Fruit fly (Drosophila melanogaster): ENCODE results near the gene Dus1.

Dus1 gene

DNA sequence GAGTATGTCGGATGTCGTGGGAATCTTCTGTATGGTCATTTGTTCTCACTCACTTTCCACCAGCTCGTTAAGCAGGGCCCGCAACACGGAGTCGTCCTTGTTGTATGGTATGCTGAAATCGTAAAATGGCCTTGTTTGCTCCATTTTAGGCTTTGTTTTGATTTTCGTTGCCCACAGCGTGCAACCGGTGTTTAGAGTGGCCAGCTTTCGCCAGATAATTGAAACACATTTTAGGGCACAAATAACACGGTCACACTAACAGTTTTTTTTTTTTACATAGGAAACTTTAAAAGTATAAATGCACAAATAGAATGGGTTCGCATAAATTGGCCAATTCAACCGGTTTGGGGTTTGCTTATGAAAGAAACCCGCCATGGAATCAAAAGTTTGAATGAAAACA, 19.4 kb downstream of the Dus1 start, which contains the start of gene Rpp30:
Gene Rpp30, minus strand, starts transcription at position 200 of the 400 bp plus-strand sequence.
- no peak for TF ChIP-seq noc (tag; optimal IDR thresholded peaks at IDR 0.05)

DNA sequence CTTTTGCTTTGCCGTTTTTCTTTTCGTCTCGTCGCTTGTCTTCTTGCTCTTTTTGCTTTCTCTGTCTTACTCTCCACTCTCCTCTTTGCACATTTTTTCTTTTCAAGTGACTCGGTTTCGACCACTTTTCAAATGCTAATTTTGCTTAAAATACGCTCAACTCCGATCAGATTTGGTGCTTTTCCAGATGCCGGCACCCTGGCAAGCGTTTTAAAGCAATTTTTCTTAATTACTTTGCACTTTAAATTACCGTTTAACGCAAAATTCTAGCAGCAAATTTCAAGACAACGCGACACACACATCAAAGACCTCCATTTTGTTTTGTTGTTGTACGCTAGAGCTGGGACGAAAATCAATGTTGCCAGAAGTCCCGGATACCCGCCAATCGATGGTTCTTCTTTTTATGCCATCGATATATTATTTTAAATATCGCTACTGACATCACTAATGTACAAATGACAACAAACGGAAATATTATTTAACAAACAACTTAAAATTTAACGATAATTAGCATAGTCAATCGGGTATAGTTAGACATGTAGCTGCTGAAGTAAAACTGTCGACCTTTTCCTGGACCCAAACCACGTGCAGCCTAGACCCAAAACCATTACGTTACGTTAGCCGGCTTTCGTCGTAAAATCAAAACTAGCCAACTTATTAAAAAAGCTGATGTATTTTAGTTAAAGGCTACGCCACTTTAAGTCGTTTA, 20.9 kb downstream of the Dus1 start, which contains the start of gene kis:
Gene kis, minus strand, starts transcription at position 317 of the 709 bp plus-strand sequence.
- peak; percentile 24 for TF ChIP-seq noc (tag; optimal IDR thresholded peaks at IDR 0.05)

DNA sequence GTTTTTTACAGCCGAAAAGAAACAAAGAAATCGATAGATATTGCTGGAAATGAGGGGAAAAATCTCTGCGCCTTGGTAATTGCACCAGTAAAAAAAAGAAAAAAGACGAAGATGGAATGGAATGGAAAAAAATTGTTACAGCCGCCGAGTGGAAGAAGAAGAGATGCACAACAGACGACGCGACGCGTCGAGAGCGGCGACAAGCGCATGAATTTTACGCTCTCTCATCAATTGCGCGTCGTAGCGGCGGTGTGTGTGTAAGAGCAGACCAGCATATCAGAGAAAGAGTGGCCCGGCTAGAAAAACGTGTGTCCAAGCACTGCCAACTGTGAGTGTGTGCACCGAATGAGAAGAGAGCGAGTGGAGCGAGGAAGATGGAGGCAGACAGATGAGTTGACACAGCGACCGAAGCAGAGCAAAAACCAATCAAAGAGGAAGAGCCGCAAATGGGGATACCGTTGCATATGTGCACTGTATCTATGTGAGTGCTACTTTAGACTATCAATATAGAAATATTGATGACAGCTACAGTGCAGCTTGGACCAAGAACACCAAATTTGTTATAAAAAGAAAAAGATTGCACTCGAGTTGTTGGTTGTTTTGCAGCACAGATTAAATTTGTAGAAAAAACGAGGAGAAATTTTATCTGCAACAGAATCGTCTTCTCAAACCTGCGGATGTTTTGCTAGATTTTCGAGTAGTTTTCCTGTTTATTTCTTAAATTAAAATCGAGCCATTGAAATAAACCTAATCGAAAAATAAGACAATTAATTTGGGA, 22.3 kb downstream of the Dus1 start:
- TF ChIP-seq noc (tag; optimal IDR thresholded peaks at IDR 0.05): no peak

DNA sequence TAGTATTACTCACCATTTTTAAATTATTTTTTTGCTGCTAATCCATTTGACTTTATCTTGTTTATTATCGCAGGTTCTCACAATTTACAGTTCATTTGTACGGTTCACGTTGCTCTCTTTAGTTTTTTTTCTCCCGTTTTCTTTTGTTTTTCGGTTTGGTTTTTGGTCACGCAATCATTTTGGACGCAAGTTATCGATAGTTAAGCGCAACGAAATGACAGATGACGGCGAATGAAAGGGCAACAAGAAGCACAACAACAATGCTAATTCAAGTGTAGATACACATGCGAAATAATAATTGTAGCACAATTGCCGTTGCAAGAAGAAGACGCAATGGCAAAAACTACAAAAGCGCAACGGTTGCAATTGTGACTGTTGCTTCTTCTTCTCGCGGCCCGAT, 23.0 kb downstream of the Dus1 start:
- TF ChIP-seq noc (tag; optimal IDR thresholded peaks at IDR 0.05): no peak

DNA sequence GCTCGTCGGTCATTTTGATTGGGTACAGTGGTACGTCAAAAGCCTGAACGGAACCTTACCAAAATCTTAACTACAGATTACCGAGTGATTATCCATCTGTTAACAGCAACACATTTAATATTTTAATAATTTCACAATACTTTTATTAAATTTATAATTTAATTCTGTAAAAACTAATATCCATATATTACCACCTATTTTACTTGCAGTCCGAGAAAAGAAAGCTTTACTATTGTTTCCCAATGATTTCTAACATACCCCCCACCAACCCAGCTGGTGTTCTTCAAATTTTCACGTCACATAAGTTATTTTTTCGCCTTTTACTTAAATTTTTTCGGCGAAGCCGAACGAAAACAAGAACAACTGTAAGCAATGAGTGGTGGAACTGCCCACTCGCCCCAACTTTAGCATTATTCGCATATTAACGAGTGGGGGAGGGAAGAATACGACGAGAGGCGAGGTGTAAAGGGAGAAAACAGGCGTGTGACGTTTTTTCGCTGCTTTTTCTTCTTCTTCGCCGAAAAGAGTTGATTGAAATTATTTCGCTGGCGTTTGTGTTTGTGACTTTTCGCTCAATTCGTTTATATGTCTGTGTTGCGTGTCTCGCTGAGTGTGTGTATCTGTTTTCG, 23.6 kb downstream of the Dus1 start:
- peak; percentile 92 for TF ChIP-seq noc (tag; optimal IDR thresholded peaks at IDR 0.05)

DNA sequence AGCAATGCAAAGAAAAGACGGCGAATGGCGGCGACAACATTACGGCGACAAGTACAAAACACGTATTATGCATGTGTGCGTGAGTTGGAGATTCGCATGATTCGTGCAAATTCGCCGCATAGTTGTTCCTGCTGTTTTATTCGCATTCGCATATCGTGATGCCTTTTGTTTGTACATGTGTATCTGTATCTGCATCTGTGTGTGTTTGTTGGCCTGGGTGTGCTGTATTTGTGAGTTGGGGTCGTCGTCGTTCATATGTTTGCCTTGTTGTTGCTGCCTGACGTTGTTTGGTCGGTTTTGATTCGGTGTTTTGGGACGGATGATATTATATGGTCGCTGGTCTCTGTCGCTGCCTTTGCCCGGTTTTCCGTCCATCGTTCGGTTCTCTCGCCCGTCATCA, 24.1 kb downstream of the Dus1 start:
- no peak for TF ChIP-seq noc (tag; optimal IDR thresholded peaks at IDR 0.05)

DNA sequence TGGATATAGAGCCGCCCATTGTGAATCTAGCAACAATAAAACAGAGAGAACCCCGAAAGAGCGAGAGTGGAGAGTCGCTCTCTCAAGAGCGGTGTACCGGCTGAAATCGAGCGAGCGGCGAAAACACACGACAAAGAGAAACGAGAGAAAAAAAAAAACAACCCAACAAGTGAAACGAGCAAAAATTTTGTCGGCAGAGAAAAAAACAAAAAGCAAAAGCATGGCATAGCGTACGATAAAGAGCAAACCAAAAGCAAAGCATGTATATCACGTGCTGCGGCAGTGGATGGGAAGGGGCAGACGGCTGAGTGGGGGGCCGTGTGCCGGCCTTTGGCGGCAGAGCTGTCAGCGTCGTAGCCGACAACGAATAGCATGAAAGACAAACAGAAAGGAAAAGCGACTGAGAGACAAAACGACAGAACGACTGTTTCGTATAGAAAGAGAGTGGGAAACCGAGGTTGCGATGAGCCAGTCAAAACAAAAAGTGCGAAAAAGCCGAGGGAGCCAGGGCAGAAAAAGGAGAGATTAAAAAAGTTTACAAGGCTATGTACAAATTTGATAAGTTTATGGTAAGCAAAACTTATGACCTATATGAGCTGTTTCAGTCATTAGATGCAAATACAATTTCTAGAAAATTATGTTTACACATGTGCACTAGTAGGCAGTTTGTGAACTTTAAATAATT, 24.7 kb downstream of the Dus1 start:
- TF ChIP-seq noc (tag; optimal IDR thresholded peaks at IDR 0.05): peak; percentile 11

DNA sequence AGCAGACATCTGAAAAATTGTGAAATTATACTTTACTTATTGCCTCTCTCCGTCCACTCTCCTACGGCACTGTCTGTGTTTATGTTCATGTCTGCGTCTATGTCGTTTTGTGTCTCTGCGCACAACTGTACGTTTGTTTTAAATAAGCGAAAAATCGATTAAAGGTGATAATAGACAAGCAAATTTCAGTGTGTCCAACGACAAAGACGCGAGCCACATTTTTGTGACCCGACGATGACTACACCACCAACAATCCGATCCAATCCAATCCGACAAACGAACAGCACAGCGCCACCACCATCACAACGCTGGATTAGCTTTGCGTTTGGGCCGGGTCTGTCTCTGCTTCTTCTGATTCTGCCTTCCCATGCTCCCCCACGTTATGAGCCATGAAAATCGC, 27.0 kb downstream of the Dus1 start:
- no peak for TF ChIP-seq noc (tag; optimal IDR thresholded peaks at IDR 0.05)

DNA sequence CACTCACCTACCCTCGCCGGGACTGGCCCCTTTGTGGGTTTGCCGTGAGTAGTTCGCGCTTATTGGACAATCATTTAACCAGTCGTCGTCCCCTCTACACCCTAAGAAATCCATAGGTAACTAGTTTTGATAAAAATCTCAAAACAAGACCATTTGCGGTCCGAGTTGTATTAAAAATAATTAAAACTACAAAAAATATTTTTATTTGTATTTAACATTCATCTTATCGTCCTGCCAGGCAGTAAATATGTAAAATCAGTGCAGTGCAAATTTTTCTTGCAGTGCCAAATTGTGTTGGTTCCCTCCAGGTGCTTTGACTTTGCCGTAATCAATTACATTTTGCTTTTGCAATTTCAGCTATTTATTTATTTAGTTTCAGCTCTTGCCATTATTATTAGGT, 27.7 kb downstream of the Dus1 start:
- peak; percentile 39 for TF ChIP-seq noc (tag; optimal IDR thresholded peaks at IDR 0.05)

DNA sequence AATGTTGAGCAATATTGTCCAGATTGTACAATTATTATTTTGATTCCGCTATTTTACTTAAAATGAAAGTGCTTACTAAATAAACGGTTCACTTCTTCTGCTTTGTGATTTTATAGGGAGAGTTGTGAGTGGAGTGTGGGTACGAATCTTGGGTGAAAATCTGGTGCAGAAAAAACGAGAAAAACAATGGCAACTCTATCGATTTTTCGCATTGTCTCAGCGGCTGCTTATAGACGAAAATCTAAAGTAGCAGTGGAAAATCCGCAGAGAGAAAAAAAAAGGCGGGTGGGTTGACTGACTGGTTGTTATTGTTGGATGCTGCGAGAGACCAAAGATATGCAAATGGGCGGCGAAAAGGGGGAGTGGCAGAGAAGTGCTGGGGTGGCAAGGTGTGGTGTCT, 28.4 kb downstream of the Dus1 start:
- no peak for TF ChIP-seq noc (tag; optimal IDR thresholded peaks at IDR 0.05)

DNA sequence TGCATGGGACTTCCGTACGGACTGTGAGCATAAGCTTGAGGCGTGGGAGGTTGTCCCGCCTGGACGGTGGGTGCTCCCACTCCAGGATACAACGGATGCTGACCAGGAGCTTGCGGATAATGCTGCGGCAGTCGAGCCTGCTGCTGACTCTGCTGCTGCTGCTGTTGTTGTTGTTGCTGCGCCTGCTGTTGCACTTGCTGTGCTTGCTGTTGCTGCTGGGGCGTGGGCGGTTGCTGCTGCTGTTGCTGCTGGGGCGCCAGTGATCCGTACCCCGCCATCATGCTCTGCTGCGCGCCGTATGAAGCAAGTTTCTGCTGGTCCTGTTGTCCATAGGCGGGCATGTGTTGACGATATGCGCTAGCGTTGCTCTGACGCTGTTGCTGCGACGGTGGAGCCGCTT, 30.1 kb downstream of the Dus1 start:
- TF ChIP-seq noc (tag; optimal IDR thresholded peaks at IDR 0.05): no peak

DNA sequence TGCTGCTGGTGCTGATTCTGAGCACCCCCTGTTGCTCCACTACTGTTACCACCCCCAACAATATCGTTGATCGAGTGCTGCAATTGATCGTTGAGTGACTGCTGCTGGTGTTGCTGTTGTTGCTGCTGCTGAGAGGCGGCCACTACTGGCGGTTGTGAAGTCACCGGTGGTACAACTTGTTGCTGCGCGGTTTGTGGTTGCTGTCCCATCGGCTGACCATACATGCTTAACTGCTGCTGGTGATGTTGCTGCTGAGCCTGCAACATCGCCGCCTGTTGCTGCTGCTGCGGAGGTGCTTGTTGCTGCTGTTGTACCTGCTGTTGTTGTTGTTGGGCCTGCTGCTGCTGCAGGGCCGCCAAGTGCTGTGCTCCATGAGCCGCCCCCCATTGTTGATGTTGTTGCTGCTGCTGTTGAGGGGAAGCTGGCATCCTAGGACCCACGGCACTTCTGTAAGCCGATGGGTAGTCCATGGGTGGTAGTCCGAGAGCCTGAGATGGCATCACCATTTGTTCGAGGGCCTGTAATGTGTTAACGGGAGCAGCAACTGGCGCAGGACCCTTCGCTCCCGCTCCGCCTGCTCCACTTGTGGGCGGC, 31.3 kb downstream of the Dus1 start:
- TF ChIP-seq noc (tag; optimal IDR thresholded peaks at IDR 0.05): no peak

DNA sequence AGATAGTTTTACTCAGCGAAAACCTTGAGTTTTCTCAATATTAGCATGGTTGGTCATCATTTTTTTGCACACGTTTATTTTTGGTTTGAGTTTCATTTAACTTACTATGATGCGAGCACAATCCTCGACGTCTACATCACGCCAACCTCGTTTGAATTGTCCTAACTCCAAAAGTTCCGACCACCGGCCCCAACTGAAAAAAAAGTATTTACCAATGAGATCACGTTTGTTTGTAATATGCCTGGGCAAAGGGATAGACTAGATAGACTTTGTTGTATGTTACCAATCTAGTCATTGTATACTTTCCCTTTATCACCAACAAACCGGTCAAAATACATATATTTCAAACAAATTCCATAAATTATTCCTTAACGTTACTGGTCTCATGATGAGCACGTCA, 39.4 kb downstream of the Dus1 start, which contains the start of gene CG13693:
Gene CG13693, plus strand, starts transcription at position 301 of the 400 bp plus-strand sequence.
- TF ChIP-seq noc (tag; optimal IDR thresholded peaks at IDR 0.05): no peak

DNA sequence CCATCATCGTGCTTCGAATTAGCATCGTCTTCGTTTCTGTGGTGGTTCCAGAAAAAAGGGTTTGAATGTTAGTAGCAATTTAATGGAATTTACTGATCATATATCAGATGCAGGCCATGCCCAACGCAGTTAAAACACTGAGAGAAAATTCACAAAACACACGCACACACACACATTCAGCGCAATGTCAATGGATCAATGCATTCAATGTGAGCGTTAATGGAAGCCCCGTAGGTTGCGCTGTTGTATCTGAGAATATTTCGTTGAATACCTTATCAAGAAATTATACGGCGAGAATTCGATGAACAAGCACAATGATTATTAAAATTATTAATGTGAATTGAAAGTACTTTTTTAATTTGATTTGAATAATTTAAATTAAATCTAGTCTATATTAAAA, 43.3 kb downstream of the Dus1 start:
- no peak for TF ChIP-seq noc (tag; optimal IDR thresholded peaks at IDR 0.05)

DNA sequence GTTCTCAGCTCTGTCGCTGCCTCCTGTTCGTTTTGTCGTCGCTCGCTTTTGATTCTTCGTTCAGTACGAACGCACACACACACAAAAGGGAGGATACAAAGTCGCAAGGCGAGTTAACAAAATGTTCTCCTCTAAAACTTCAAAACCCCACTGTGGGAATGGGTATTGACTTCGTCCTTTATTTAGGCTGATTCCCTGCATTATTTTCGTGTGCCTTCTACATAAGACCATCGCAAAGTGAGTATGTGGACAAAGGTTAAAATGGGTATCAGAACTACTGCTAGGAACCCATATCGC, 46.2 kb downstream of the Dus1 start:
- TF ChIP-seq noc (tag; optimal IDR thresholded peaks at IDR 0.05): no peak

Data from whole organism, larva.